Fruit fly (Drosophila melanogaster): ENCODE measurements around the gene CG34281.

- TF ChIP-seq toe (GFP tag; optimal IDR thresholded peaks at IDR 0.05) = no peak
- TF ChIP-seq Crg-1 (GFP tag; optimal IDR thresholded peaks at IDR 0.05) = no peak
These were observed 9.0 kb upstream of the CG34281 start for dm6 chr3R:17603717-17604116.

Measured in whole organism, adult.